Worm (Caenorhabditis elegans): ENCODE data around the gene W10G6.6.
"Not testable (repeated sequence)": the region's sequence is repeated elsewhere in the genome, so short reads cannot be mapped to it uniquely, and the experiment has no call there.

Gene W10G6.6

DNA sequence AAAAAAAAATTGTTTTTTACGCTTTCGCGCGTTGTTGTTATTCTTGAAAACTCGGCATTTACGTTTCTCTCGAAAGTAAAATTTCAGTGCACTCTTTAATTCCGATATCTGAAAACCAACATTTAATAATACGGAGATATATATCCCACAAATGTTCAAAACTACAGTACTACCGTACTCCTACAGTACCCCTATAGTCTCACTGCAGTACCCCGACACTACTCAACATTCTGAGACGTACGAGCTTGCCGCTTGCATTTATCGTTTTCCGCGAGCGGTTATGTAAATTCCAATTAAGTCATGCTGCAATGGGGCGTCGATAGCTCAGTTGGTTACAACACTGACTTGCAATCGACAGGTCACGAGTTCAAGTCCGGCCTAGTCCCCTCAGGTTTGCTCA, 37.5 kb downstream of the W10G6.6 start, which contains the start of gene F23A7.8:
Gene F23A7.8, plus strand, starts transcription at position 301 of the 400 bp plus-strand sequence.
- not testable (repeated sequence) for TF ChIP-seq nhr-80 (tag; optimal IDR thresholded peaks at IDR 0.05); ztf-22 (GFP tag; optimal IDR thresholded peaks at IDR 0.05); mcd-1 (GFP tag; IDR thresholded peaks at IDR 0.05)

DNA sequence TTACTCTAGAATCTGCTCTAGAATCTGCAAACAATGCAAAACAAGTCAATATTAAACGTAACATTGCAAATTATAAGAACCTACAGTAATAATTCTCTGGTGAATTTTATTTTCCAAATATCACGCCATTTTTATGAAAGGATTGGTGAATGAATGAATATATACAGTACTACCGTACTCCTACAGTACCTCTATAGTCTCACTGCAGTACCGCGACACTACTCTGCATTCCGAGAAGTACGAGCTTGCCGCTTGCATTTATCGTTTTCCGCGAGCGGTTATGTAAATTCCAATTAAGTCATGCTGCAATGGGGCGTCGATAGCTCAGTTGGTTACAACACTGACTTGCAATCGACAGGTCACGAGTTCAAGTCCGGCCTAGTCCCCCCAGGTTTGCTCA, 38.3 kb downstream of the W10G6.6 start, which contains the start of gene F23A7.4:
Gene F23A7.4, plus strand, starts transcription at position 301 of the 400 bp plus-strand sequence.
- TF ChIP-seq rpc-1 (optimal IDR thresholded peaks at IDR 0.05) = not testable (repeated sequence)
- TF ChIP-seq rpc-1 (tag; optimal IDR thresholded peaks at IDR 0.05) = peak; percentile 47

DNA sequence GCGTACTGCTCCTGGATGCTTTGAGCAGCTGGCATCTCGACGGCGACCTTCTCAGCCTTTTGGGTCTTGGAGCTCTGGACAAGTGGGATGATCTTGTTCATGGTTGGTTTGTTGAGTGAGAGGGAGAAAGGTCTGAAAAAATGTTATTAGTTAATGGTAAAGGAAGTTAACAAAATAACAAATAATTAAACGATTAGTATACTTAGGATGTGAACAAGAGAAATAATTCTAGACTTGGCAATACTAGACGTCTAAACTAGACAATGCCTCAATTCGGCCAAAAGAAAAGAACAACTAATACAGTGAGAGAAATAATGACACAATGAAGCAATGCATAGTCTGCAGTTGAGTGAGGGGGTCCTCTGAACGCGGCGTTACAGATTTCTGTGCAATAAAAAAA, 40.1 kb downstream of the W10G6.6 start, which contains the start of gene R11.4:
Gene R11.4, minus strand, starts transcription at position 101 of the 400 bp plus-strand sequence.
- TF ChIP-seq unc-130 (GFP tag; optimal IDR thresholded peaks at IDR 0.05) (no peak), mxl-1 (tag; optimal IDR thresholded peaks at IDR 0.05) (no peak), unc-62 (GFP tag; optimal IDR thresholded peaks at IDR 0.05) (no peak)

DNA sequence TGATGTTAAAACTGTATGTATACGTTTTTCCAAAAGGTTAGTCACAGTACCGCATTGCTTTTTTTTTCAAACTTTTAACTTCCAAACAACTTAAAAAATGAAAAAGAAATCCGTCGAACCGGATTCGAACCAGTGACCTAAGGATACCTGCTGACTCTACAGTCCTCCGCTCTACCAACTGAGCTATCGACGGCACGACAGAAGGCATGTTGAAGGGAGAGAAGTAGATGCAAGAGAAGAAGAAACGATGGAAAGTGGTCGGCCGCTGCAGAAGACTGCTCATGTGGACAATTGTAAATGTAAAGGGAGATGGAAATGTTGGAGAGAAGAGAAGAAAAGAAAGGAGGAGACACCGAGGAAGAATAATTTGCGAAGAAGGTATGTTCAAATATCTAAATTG, 40.9 kb downstream of the W10G6.6 start:
- TF ChIP-seq cebp-1 (GFP tag; IDR thresholded peaks at IDR 0.05) (peak; percentile 74), cebp-1 (tag; optimal IDR thresholded peaks at IDR 0.05) (peak; percentile 88), unc-130 (GFP tag; optimal IDR thresholded peaks at IDR 0.05) (peak; percentile 41), nfya-2 (GFP tag; IDR thresholded peaks at IDR 0.05) (no peak), F10E7.11 (tag; optimal IDR thresholded peaks at IDR 0.05) (peak; percentile 77), rpc-1 (optimal IDR thresholded peaks at IDR 0.05) (peak; percentile 96), rpc-1 (tag; optimal IDR thresholded peaks at IDR 0.05) (peak; percentile 92), ceh-79 (tag; optimal IDR thresholded peaks at IDR 0.05) (no peak), dpl-1 (GFP tag; optimal IDR thresholded peaks at IDR 0.05) (peak; percentile 16), lag-1 (GFP tag; IDR thresholded peaks at IDR 0.05) (peak; percentile 50; the same call in 1 of the 2 replicates), F52B5.7 (tag; optimal IDR thresholded peaks at IDR 0.05) (peak; percentile 89), ztf-3 (GFP tag; optimal IDR thresholded peaks at IDR 0.05) (peak; percentile 30), lir-1 (GFP tag; conservative IDR thresholded peaks at IDR 0.05) (peak; percentile 52), die-1 (tag; optimal IDR thresholded peaks at IDR 0.05) (peak; percentile 81), hmg-20 (GFP tag; IDR thresholded peaks at IDR 0.05) (peak; percentile 91), chd-7 (tag; optimal IDR thresholded peaks at IDR 0.05) (peak; percentile 85), Y79H2A.3 (GFP tag; conservative IDR thresholded peaks at IDR 0.05) (no peak), nfya-1 (tag; optimal IDR thresholded peaks at IDR 0.05; ENCODE audit: borderline replicate concordance, insufficient read depth) (no peak), tbp1 (GFP tag; optimal IDR thresholded peaks at IDR 0.05) (peak; percentile 97), hsf-1 (GFP tag; IDR thresholded peaks at IDR 0.05) (peak; percentile 53; the same call in 1 of the 2 replicates), efl-1 (GFP tag; optimal IDR thresholded peaks at IDR 0.05) (no peak), snpc-1.1 (tag; optimal IDR thresholded peaks at IDR 0.05; ENCODE audit: insufficient read depth) (peak; percentile 70), mel-28 (tag; optimal IDR thresholded peaks at IDR 0.05; ENCODE audit: borderline replicate concordance) (peak; percentile 46), nhr-90 (tag; optimal IDR thresholded peaks at IDR 0.05) (peak; percentile 73), snpc-3.4 (tag; optimal IDR thresholded peaks at IDR 0.05) (peak; percentile 86), ztf-26 (tag; optimal IDR thresholded peaks at IDR 0.05) (peak; percentile 93), F39B2.1 (GFP tag; IDR thresholded peaks at IDR 0.05) (peak; percentile 84; the same call in 1 of the 2 replicates), fkh-3 (tag; optimal IDR thresholded peaks at IDR 0.05) (peak; percentile 91), hrde-1 (tag; optimal IDR thresholded peaks at IDR 0.05; ENCODE audit: borderline replicate concordance) (peak; percentile 56), pbrm-1 (GFP tag; IDR thresholded peaks at IDR 0.05) (peak; percentile 92), C17E4.6 (GFP tag; IDR thresholded peaks at IDR 0.05) (peak; percentile 39; the same call in 1 of the 2 replicates), ZK185.1 (tag; optimal IDR thresholded peaks at IDR 0.05; ENCODE audit: poor library complexity, severe bottlenecking) (peak; percentile 90), sea-2 (GFP tag; IDR thresholded peaks at IDR 0.05) (peak; percentile 71; the same call in 1 of the 2 replicates), lsy-27 (tag; optimal IDR thresholded peaks at IDR 0.05; ENCODE audit: borderline replicate concordance, insufficient read depth) (peak; percentile 80), gei-17 (GFP tag; optimal IDR thresholded peaks at IDR 0.05) (peak; percentile 94), egrh-3 (GFP tag; IDR thresholded peaks at IDR 0.05) (peak; percentile 81), Y53G8AR.9 (GFP tag; conservative IDR thresholded peaks at IDR 0.05) (peak; percentile 89)
